Worm (Caenorhabditis elegans): Measurements from ENCODE around the gene F25E2.3.

F25E2.3 gene

ce11 chrX:802478-802877, 10.5 kb downstream of the F25E2.3 start, which contains the start of gene gtr-1:
Gene gtr-1 (plus strand): TSS chrX:802778.
- TF ChIP-seq nhr-27 (tag; optimal IDR thresholded peaks at IDR 0.05) (no peak), F39B2.1 (GFP tag; IDR thresholded peaks at IDR 0.05) (no peak), zim-3 (tag; optimal IDR thresholded peaks at IDR 0.05) (no peak), ccch-3 (GFP tag; optimal IDR thresholded peaks at IDR 0.05) (no peak), lin-54 (GFP tag; optimal IDR thresholded peaks at IDR 0.05) (no peak), ztf-22 (GFP tag; optimal IDR thresholded peaks at IDR 0.05) (no peak), pbrm-1 (GFP tag; IDR thresholded peaks at IDR 0.05) (no peak), snpc-1.1 (tag; optimal IDR thresholded peaks at IDR 0.05; ENCODE audit: insufficient read depth) (no peak), let-607 (tag; optimal IDR thresholded peaks at IDR 0.05) (no peak), lin-40 (tag; optimal IDR thresholded peaks at IDR 0.05) (no peak), die-1 (tag; optimal IDR thresholded peaks at IDR 0.05) (no peak), ets-4 (GFP tag; optimal IDR thresholded peaks at IDR 0.05) (no peak), F52B5.7 (tag; optimal IDR thresholded peaks at IDR 0.05) (no peak), F23B12.7 (tag; optimal IDR thresholded peaks at IDR 0.05; ENCODE audit: insufficient read depth) (no peak), F55B11.4 (tag; optimal IDR thresholded peaks at IDR 0.05; ENCODE audit: borderline replicate concordance, insufficient read depth) (no peak), Y56A3A.18 (GFP tag; IDR thresholded peaks at IDR 0.05) (no peak), dpl-1 (GFP tag; optimal IDR thresholded peaks at IDR 0.05) (no peak), unc-62 (GFP tag; optimal IDR thresholded peaks at IDR 0.05) (no peak), bed-1 (GFP tag; IDR thresholded peaks at IDR 0.05) (no peak)

- TF ChIP-seq ceh-100 (GFP tag; IDR thresholded peaks at IDR 0.05) (no peak), B0261.1 (tag; optimal IDR thresholded peaks at IDR 0.05) (no peak), lsy-27 (tag; optimal IDR thresholded peaks at IDR 0.05; ENCODE audit: borderline replicate concordance, insufficient read depth) (no peak), ztf-18 (tag; optimal IDR thresholded peaks at IDR 0.05) (no peak), mel-28 (tag; optimal IDR thresholded peaks at IDR 0.05; ENCODE audit: borderline replicate concordance) (no peak), lsl-1 (GFP tag; optimal IDR thresholded peaks at IDR 0.05) (no peak), somi-1 (GFP tag; optimal IDR thresholded peaks at IDR 0.05) (no peak), nfya-1 (tag; optimal IDR thresholded peaks at IDR 0.05; ENCODE audit: borderline replicate concordance, insufficient read depth) (no peak), egl-18 (GFP tag; IDR thresholded peaks at IDR 0.05) (no peak), cebp-1 (GFP tag; IDR thresholded peaks at IDR 0.05) (no peak), cebp-1 (tag; optimal IDR thresholded peaks at IDR 0.05) (no peak), Y67H2A.10 (GFP tag; conservative IDR thresholded peaks at IDR 0.05) (no peak), lin-26 (GFP tag; IDR thresholded peaks at IDR 0.05) (no peak)
These were observed 22.4 kb downstream of the F25E2.3 start for ce11 chrX:790593-790992.

ce11 chrX:789848-790247, 23.1 kb downstream of the F25E2.3 start:
- no peak for TF ChIP-seq nfya-1 (tag; optimal IDR thresholded peaks at IDR 0.05; ENCODE audit: borderline replicate concordance, insufficient read depth)
- TF ChIP-seq cebp-1 (GFP tag; IDR thresholded peaks at IDR 0.05), result no peak
- no peak for TF ChIP-seq cebp-1 (tag; optimal IDR thresholded peaks at IDR 0.05)
- no peak for TF ChIP-seq ztf-26 (tag; optimal IDR thresholded peaks at IDR 0.05)
- TF ChIP-seq egl-18 (GFP tag; IDR thresholded peaks at IDR 0.05), result no peak
- no peak for TF ChIP-seq F52B5.7 (tag; optimal IDR thresholded peaks at IDR 0.05)
- no peak for TF ChIP-seq F22D6.2 (tag; optimal IDR thresholded peaks at IDR 0.05)
- no peak for TF ChIP-seq xnd-1 (tag; optimal IDR thresholded peaks at IDR 0.05)
- TF ChIP-seq C17E4.6 (GFP tag; IDR thresholded peaks at IDR 0.05), result no peak
- no peak for TF ChIP-seq zfh-2 (GFP tag; conservative IDR thresholded peaks at IDR 0.05)
- no peak for TF ChIP-seq egrh-3 (GFP tag; IDR thresholded peaks at IDR 0.05)

All from whole organism, young adult.